Fruit fly (Drosophila melanogaster) whole organism, prepupa: ENCODE measurements around the gene CadN2.

Experiments
- Blimp-1 ChIP-seq: fragments of 200-800 bp; sonication (Bioruptor generic); optimal IDR thresholded peaks from 3 replicates; lab custom pipeline; 2017; ENCODE audit warnings: missing biosample characterization, missing genetic modification characterization, mild to moderate bottlenecking, moderate library complexity, missing genetic modification reagents
- CG10669 ChIP-seq: fragments of 200-800 bp; sonication (Bioruptor generic); optimal IDR thresholded peaks from 3 replicates; lab custom pipeline; 2018; ENCODE audit warnings: missing biosample characterization, mild to moderate bottlenecking, missing genetic modification characterization, moderate library complexity
- CG11294 ChIP-seq: fragments of 200-800 bp; sonication (Bioruptor generic); IDR thresholded peaks from 2 replicates; pipeline ENCODE4 v1.3.6; 2022; ENCODE audit warnings: missing biosample characterization, missing genetic modification characterization
- Eip78C ChIP-seq: fragments of 200-800 bp; sonication (Bioruptor generic); peaks from one replicate; lab custom pipeline; 2016; ENCODE audit warnings: missing biosample characterization, missing genetic modification characterization
- Hr39 ChIP-seq: fragments of 200-800 bp; sonication (Bioruptor generic); optimal IDR thresholded peaks from 2 replicates; lab custom pipeline; 2016; ENCODE audit warnings: missing biosample characterization, missing genetic modification characterization
- Sox14 ChIP-seq: fragments of 200-800 bp; sonication (Bioruptor generic); optimal IDR thresholded peaks from 3 replicates; lab custom pipeline; 2016; ENCODE audit warnings: missing biosample characterization, missing genetic modification characterization
- Sox15 ChIP-seq: fragments of 200-800 bp; sonication (Bioruptor generic); optimal IDR thresholded peaks from 3 replicates; lab custom pipeline; 2016; ENCODE audit warnings: missing biosample characterization, missing genetic modification characterization
- fd59A ChIP-seq: fragments of 200-800 bp; sonication (Bioruptor generic); optimal IDR thresholded peaks from 2 replicates; lab custom pipeline; 2017; ENCODE audit warnings: missing biosample characterization, mild to moderate bottlenecking, missing genetic modification characterization, missing genetic modification reagents
- lz ChIP-seq: fragments of 200-800 bp; sonication (Bioruptor generic); optimal IDR thresholded peaks from 3 replicates; lab custom pipeline; 2016; ENCODE audit warnings: missing biosample characterization, missing genetic modification characterization
- net ChIP-seq: fragments of 200-800 bp; sonication (Bioruptor generic); optimal IDR thresholded peaks from 3 replicates; lab custom pipeline; 2016; ENCODE audit warnings: missing biosample characterization, missing genetic modification characterization

Gene CadN2

DNA sequence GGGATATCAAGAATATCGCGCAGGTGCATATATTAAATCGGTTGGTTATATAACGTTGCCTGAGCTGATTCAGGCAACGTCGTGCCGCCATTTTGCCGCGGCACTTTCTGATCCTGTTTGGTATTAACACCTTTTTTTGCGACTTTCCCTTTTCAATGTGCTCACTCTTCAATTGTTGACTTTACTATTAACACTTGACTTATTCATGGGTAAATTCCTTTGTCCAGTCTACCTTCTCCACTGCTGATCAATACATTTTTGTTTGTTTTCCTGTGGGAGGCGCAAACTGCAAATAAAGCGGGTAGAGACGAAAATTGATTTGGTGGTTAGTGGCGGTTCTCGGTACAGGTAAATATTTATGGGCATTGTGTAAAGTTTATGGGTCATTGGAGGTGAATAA, 135.6 kb downstream of the CadN2 start:
- no peak for TF ChIP-seq Sox15 (GFP tag; lab: Kevin White, UChicago)
- no peak for TF ChIP-seq net (GFP tag; lab: Kevin White, UChicago)
- TF ChIP-seq lz = no peak
- no peak for TF ChIP-seq fd59A (GFP tag; lab: Kevin White, UChicago)
- no peak for TF ChIP-seq Blimp-1 (GFP tag; lab: Kevin White, UChicago)
- TF ChIP-seq Sox14 (GFP tag; lab: Kevin White, UChicago) = no peak
- no peak for TF ChIP-seq Hr39 (GFP tag; lab: Kevin White, UChicago)
- no peak for TF ChIP-seq CG10669 (GFP tag; lab: Kevin White, UChicago)
- TF ChIP-seq Eip78C = no peak
- no peak for TF ChIP-seq CG11294 (GFP tag; lab: Robert Waterston, UW)
